Worm (Caenorhabditis elegans): ENCODE data around the gene Y54G2A.28.

Y54G2A.28 gene

DNA sequence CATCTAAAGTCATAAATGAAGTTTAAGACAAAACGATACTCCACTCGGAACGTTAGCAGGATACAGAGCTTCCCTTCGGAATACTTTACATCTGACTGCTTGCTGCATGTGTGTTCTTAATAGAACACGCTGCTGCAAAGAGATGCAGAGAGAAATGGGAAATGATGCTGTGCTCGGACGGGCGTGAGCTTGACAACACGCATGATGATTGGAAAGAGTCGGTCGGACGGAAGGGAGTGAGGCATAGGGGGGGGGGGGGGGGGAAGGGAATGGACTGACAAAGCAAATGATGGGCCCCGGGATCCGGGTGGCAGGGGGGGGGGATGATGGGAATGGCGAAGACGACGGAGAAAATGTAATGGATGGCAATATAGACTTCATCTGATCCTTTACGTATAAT is 14.9 kb downstream of the Y54G2A.28 start:
- no peak for TF ChIP-seq nhr-6 (tag; optimal IDR thresholded peaks at IDR 0.05)
- no peak for TF ChIP-seq lin-39 (tag; optimal IDR thresholded peaks at IDR 0.05)
- TF ChIP-seq unc-55 (GFP tag; optimal IDR thresholded peaks at IDR 0.05) = peak; percentile 17

DNA sequence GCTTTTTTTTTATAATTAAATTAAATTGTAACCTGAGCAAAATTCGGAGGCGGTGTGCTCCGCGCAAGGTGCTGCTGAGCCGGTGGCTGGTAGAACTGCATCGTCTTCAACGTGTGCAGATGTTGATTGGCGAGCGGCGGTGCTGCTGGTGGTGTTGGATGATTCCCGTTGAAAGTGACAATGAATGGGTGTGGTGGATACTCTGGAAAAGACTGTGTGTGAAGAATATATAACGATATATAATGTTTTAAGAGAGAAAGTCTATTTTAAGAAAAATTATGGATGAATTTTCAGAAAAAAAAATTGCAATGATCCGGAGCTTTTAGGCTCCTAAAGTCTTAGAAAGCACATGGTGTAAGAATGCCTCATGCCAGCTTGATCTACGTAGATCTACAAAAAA is 16.8 kb downstream of the Y54G2A.28 start, which contains the start of gene Y54G2A.26:
Gene Y54G2A.26 (minus strand): TSS at position 101 of the 400 bp plus-strand sequence.
- no peak for TF ChIP-seq ama-1 (optimal IDR thresholded peaks at IDR 0.05)
- no peak for TF ChIP-seq nhr-77 (tag; optimal IDR thresholded peaks at IDR 0.05)
- TF ChIP-seq snpc-4 (tag; optimal IDR thresholded peaks at IDR 0.05) = no peak
- TF ChIP-seq mbf-1 (tag; optimal IDR thresholded peaks at IDR 0.05) = no peak
- TF ChIP-seq ZK546.5 (tag; optimal IDR thresholded peaks at IDR 0.05) = no peak
- TF ChIP-seq peb-1 (tag; optimal IDR thresholded peaks at IDR 0.05) = no peak
- TF ChIP-seq lin-11 (tag; optimal IDR thresholded peaks at IDR 0.05) = no peak
- TF ChIP-seq unc-62 (GFP tag; optimal IDR thresholded peaks at IDR 0.05) = no peak
- no peak for TF ChIP-seq ztf-1 (GFP tag; conservative IDR thresholded peaks at IDR 0.05)
- no peak for TF ChIP-seq sma-3 (GFP tag; optimal IDR thresholded peaks at IDR 0.05)
- no peak for TF ChIP-seq unc-55 (GFP tag; optimal IDR thresholded peaks at IDR 0.05)
- TF ChIP-seq skn-1 (tag; optimal IDR thresholded peaks at IDR 0.05) = no peak

DNA sequence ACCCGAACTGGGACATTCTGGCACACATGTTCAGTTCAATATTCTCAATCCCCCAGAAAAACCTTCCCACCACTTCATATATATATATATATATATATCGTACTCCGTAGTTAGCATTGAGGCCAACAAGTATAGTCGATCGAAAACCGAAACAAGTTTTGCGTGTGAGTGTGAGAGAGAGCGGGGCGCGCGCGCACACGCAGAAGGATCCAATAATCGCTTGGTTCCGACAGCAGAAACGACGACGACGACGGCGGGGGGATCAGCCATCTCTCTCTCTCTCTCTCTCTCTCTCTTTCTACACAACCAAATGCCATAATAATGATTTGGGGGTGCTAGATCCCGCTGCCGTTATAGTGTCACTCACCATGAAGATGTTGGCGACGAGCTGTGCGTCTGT is 17.3 kb downstream of the Y54G2A.28 start:
- TF ChIP-seq blmp-1 (tag; optimal IDR thresholded peaks at IDR 0.05; ENCODE audit: insufficient read depth) (no peak), ztf-1 (GFP tag; conservative IDR thresholded peaks at IDR 0.05) (no peak), C34F6.9 (tag; optimal IDR thresholded peaks at IDR 0.05) (no peak), sma-3 (GFP tag; optimal IDR thresholded peaks at IDR 0.05) (no peak), nhr-129 (tag; optimal IDR thresholded peaks at IDR 0.05) (peak; percentile 8), egl-27 (tag; optimal IDR thresholded peaks at IDR 0.05) (no peak), ztf-4 (tag; optimal IDR thresholded peaks at IDR 0.05) (no peak), sem-4 (tag; optimal IDR thresholded peaks at IDR 0.05) (peak; percentile 10), mab-5 (tag; optimal IDR thresholded peaks at IDR 0.05) (no peak), sma-9 (GFP tag; optimal IDR thresholded peaks at IDR 0.05) (no peak), sma-9 (tag; optimal IDR thresholded peaks at IDR 0.05) (no peak), F13H6.1 (tag; optimal IDR thresholded peaks at IDR 0.05) (peak; percentile 3), peb-1 (tag; optimal IDR thresholded peaks at IDR 0.05) (no peak), nhr-11 (tag; optimal IDR thresholded peaks at IDR 0.05) (no peak), ama-1 (optimal IDR thresholded peaks at IDR 0.05) (no peak), lin-11 (tag; optimal IDR thresholded peaks at IDR 0.05) (no peak), unc-55 (GFP tag; optimal IDR thresholded peaks at IDR 0.05) (no peak), nhr-21 (tag; optimal IDR thresholded peaks at IDR 0.05) (no peak), nhr-23 (tag; optimal IDR thresholded peaks at IDR 0.05) (no peak), mbf-1 (tag; optimal IDR thresholded peaks at IDR 0.05) (no peak), ceh-82 (tag; optimal IDR thresholded peaks at IDR 0.05) (no peak), crh-2 (tag; optimal IDR thresholded peaks at IDR 0.05) (no peak), nhr-25 (tag; optimal IDR thresholded peaks at IDR 0.05) (peak; percentile 0), R02D3.7 (tag; optimal IDR thresholded peaks at IDR 0.05) (no peak)

DNA sequence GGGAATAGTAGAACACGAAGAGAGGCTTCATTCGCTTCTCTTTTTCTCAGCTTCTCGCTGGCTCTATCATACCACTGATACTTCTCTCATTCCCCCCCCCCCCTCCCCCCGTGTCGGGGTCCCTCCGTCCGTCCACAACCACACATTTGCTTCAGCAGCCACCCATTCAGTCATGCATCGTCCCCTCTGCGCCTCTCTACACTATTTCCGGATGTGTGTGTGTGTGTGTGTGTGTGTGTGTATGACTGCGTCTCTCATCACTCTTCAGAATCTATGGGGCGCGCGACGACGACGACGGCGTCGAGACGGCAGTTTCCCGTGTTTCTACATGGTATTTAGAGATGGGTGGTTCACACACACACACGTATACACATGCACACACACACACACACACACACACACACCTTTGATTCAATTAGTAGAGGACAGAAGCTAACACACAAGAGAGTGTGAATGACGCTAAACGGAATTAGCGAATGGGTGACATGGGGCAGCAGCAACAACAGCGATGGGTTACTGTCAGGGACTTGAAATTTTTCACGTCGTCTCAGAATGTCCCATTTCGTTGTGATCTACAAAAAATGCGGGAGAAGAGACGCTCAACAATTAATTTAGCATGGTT is 18.8 kb downstream of the Y54G2A.28 start:
- TF ChIP-seq lsy-2 (tag; optimal IDR thresholded peaks at IDR 0.05) (peak in 1 of 2 experiments; percentile 46), lin-11 (tag; optimal IDR thresholded peaks at IDR 0.05) (peak; percentile 50), mbf-1 (tag; optimal IDR thresholded peaks at IDR 0.05) (no peak), sem-4 (tag; optimal IDR thresholded peaks at IDR 0.05) (peak; percentile 64), unc-55 (GFP tag; optimal IDR thresholded peaks at IDR 0.05) (peak; percentile 82), crh-2 (tag; optimal IDR thresholded peaks at IDR 0.05) (peak; percentile 59), mdl-1 (tag; optimal IDR thresholded peaks at IDR 0.05) (peak in 1 of 2 experiments; percentile 59), Y55F3AM.14 (GFP tag; optimal IDR thresholded peaks at IDR 0.05) (peak; percentile 44), sma-9 (GFP tag; optimal IDR thresholded peaks at IDR 0.05) (peak; percentile 60), sma-9 (tag; optimal IDR thresholded peaks at IDR 0.05) (no peak), C34F6.9 (tag; optimal IDR thresholded peaks at IDR 0.05) (peak; percentile 59), lin-13 (GFP tag; optimal IDR thresholded peaks at IDR 0.05) (peak; percentile 19), egl-27 (tag; optimal IDR thresholded peaks at IDR 0.05) (no peak), nhr-129 (tag; optimal IDR thresholded peaks at IDR 0.05) (peak; percentile 67), elt-3 (tag; optimal IDR thresholded peaks at IDR 0.05) (no peak), gmeb-1 (tag; optimal IDR thresholded peaks at IDR 0.05) (no peak), mab-5 (tag; optimal IDR thresholded peaks at IDR 0.05) (peak; percentile 52), nhr-25 (tag; optimal IDR thresholded peaks at IDR 0.05) (peak; percentile 40), zag-1 (tag; optimal IDR thresholded peaks at IDR 0.05) (peak; percentile 14)

Measured in whole organism, L2 larva.